Fruit fly (Drosophila melanogaster): ENCODE results near the gene Rpn12.

The Rpn12 gene

DNA sequence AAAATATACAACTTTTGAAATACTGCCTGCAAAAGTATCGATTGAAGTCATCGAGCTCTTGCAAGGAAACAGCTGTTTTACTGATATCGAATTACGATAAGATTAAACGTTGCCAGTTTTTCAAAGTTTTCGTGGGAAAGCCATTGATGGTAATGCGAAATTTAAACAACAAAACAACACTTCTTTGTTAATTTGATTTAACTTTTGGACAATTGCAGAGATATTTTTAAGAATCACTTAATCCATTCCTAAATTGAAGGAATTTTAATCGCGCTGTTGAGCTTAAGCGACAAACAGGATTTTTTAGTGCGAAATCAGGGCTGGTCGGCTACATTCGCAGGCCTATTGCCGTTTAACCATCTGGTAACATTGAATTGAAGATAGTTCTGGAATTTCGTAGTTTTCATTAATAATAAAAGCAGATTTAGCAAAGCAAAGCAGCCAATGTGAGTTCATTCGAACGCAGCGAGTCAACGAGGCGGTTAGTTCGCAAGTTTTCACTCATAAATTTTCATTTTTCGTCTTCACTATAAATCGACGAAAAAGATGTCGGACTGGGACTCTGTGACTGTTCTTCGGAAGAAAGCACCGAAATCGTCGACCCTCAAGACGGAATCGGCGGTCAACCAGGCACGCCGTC, 8.4 kb upstream of the Rpn12 start, which contains the start of gene mbf1:
TSS of gene mbf1 (plus strand) at position 130 of the 640 bp plus-strand sequence.
- TF ChIP-seq CTCF (optimal IDR thresholded peaks at IDR 0.05) (peak in 1 of 2 experiments; percentile 7), CG8478 (optimal IDR thresholded peaks at IDR 0.05) (no peak)

DNA sequence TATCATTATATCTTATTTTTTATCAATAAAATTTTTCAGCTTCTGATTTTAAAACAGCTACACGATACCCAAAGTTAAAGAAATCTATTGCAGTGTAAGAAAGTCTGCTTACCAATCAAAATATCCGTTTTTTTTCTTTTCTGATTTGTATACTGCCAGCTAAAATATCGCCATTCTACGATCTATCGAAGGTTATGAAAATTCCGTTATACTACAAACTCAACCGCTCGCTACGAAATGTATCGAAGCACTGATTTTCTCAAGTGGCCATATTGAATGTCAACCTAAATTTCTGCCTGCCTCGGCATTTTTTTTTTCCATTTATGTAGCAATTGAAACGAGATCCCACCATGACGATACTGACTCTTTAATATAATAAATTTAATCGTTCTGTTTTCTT, 2.8 kb upstream of the Rpn12 start, which contains the start of gene nxf2:
TSS of gene nxf2 (minus strand) at position 258 of the 400 bp plus-strand sequence.
- TF ChIP-seq CG8478 (optimal IDR thresholded peaks at IDR 0.05): no peak
- no peak for TF ChIP-seq CTCF (optimal IDR thresholded peaks at IDR 0.05)

DNA sequence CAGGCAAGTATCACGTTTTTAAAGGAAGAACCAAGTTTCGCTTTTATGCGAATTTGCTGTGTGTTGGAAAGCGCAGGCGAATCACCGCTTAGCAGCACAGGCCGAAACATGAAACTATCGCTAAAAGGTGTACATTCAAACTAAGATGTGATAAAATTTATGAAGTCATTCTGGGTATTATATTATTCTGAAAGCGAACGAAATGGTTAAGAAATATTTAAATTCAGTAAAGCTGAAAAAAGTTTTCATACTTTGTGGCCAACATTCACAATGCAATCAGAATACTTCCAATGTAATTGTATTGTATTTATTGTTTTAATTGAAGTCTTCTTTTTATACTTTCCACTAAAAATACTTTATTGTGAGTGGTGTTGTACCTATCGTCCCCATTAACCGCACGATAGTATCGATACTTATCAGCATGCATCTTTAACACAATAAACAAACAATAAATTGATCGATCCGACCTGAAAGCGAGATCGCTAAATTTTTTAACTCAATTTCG, 1.6 kb upstream of the Rpn12 start, which contains the start of gene Smn:
TSS of gene Smn (minus strand) at position 347 of the 505 bp plus-strand sequence.
- TF ChIP-seq CTCF (optimal IDR thresholded peaks at IDR 0.05) (no peak), CG8478 (optimal IDR thresholded peaks at IDR 0.05) (no peak)

DNA sequence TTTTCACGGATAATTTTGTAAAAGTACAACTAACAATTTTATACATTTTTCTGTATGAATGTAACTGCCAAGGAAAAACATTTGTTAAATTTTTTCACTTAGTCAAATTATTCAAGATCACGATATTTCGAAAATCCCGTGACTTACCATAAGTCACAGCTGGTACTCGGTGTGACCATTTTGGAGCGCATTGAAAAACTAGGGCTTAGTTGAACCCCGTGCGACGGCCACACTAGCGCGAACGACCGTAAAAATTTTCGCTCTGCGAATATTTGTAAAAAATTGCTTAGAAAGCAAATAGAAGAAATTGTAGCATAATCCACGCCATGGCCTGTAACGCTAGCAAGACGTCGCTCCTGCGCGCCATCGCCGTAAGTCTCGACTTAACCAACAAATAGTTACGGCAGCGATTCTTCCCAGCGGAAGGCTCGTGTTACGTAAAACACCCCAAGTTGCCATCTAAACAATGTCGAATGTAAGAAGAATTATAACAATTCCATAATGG, 1.3 kb downstream of the Rpn12 start, which contains the start of gene UQCR-C2:
TSS of gene UQCR-C2 (plus strand) at position 51 of the 505 bp plus-strand sequence.
- TF ChIP-seq CTCF (optimal IDR thresholded peaks at IDR 0.05): peak in 1 of 2 experiments; percentile 44
- no peak for TF ChIP-seq CG8478 (optimal IDR thresholded peaks at IDR 0.05)

DNA sequence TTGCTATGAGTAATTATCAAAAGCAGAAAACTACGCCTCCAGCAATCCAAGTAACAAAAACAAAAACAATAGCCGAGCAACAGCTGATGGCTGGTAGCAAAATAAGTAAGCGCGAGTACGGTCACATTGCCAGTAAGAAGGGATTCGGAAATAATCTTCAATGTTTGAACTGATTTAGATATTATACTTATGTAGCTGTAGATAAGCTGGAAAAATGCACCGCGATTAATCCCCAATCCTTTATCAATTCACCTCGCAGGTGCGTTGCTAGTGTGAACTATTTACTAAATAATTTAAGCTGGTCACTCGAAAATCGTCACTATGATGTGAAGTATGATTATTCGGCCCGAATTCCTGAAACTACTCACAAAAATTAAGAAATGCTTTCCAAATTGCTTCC, 4.2 kb downstream of the Rpn12 start, which contains the start of the genes Syx8 and CG32163:
TSS of gene Syx8 (minus strand) at position 69 of the 400 bp plus-strand sequence.
TSS of gene CG32163 (plus strand) at position 169 of the 400 bp plus-strand sequence.
- TF ChIP-seq CG8478 (optimal IDR thresholded peaks at IDR 0.05): no peak
- TF ChIP-seq CTCF (optimal IDR thresholded peaks at IDR 0.05): no peak

DNA sequence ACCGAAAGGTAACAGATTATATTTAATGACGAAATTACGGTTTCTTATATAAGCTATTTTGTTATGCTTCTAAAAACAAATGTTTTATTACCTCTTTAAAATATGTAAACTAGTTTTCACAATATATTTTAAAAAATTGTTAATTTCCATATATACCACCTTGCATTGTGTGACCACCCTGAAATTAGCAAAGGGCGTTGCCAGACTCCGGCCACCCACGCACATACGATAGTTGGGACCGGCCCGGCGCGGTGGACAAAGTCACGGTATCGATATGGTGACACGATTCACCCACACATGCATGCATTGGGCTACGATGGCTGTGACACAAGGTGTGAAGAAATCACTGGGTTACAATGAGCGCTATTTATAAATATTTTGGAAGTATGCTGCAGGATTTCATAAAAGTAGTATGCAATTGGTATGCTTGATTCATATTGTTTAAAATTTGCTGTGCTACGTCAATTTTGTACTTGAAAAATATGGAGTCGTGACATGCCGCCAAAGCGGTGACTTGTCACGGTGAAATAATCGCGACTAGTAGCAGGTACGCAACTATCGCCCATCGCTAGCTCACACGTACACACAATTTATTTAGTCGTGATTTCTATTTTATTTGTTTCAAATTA, 5.3 kb downstream of the Rpn12 start:
- peak in 1 of 2 experiments; percentile 31 for TF ChIP-seq CTCF (optimal IDR thresholded peaks at IDR 0.05)
- TF ChIP-seq CG8478 (optimal IDR thresholded peaks at IDR 0.05): no peak

DNA sequence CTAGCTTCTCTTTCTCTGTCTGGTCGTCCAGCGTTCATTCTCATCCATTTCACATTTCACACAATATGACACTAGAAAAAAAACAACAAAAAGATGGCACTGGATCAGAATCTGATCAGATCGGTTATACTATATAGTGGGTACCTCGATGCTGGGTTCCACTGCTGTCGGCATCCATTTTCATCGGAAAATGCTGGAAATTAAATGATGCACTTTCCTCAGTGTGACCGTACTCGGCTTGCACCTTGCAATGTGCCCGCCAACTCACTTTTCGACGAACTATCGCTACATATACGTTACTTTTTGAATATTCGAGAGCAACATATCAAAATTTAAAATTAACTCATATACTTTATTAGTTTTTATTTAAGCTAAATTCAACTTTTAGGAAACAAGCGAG, 8.0 kb downstream of the Rpn12 start, which contains the start of gene tra:
TSS of gene tra (minus strand) at position 191 of the 400 bp plus-strand sequence.
- TF ChIP-seq CG8478 (optimal IDR thresholded peaks at IDR 0.05) (no peak), CTCF (optimal IDR thresholded peaks at IDR 0.05) (no peak)

DNA sequence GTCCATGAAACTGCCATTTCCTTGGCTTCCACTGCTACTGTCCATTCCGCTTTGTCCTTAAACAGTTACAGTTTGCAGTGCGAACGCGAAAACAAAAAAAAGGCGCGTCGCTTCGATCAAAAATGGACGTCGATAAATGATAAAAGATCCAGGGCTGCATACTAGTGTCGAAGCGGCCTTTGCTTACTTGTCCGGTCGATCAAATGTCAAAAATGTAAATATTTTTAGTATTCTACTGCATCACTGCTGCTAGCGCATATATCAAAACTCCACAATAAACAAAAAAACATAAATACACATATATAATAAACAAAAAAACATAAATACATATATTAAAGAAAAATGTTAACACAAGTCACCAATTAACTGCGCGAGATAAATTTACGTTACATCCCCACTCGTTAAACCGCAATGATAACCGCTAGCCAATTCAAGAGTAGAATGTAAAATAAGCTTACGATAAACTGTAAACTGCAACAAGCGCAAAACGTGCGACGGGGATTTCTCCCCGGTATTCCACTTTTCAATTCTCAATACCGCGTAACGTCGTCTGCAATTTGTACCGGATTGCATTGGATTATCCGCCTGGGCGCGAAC, 12.2 kb downstream of the Rpn12 start, which contains the start of the genes spd-2 and Apl:
TSS of gene spd-2 (minus strand) at position 93 of the 597 bp plus-strand sequence.
TSS of gene Apl (plus strand) at position 260 of the 597 bp plus-strand sequence.
- TF ChIP-seq CG8478 (optimal IDR thresholded peaks at IDR 0.05) (no peak), CTCF (optimal IDR thresholded peaks at IDR 0.05) (no peak)

DNA sequence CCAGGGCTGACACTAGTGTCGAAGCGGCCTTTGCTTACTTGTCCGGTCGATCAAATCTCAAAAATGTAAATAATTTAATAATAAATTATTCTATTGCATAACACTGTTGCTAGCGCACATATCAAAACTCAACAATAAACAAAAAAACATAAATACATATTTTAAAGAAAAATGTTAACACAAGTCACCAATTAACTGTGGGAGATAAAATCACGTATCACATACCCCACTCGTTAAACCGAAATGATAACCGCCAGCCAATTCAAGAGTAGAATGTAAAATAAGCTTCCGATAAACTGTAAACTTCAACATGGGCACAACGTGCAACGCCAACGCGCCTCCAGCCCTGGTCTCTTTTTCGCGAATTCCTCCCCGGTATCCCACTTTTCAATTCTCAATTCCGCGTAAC, 19.9 kb downstream of the Rpn12 start, which contains the start of gene Arts:
TSS of gene Arts (plus strand) at position 116 of the 409 bp plus-strand sequence.
- TF ChIP-seq CTCF (optimal IDR thresholded peaks at IDR 0.05) (no peak), CG8478 (optimal IDR thresholded peaks at IDR 0.05) (no peak)

DNA sequence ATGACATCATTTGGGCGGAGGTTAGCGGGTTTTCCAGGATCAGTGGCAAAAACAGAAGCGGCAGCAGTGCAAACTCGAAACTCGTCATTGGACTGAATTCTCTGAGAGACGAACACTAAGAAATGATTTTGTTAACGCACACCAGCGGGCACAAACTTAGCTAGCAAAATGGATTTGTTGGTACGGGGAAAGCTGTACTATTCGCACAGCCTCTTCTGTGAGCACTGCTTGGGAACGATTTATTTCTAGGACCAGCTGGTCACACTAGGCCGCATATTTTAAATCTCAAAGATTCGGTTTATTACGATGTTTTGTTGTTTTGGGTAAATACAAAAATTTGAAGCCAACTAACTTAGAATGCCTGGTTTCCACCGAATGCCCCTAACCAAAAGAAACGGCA, 26.3 kb downstream of the Rpn12 start, which contains the start of gene CG4098:
TSS of gene CG4098 (minus strand) at position 228 of the 400 bp plus-strand sequence.
- TF ChIP-seq CTCF (optimal IDR thresholded peaks at IDR 0.05) (no peak), CG8478 (optimal IDR thresholded peaks at IDR 0.05) (no peak)

DNA sequence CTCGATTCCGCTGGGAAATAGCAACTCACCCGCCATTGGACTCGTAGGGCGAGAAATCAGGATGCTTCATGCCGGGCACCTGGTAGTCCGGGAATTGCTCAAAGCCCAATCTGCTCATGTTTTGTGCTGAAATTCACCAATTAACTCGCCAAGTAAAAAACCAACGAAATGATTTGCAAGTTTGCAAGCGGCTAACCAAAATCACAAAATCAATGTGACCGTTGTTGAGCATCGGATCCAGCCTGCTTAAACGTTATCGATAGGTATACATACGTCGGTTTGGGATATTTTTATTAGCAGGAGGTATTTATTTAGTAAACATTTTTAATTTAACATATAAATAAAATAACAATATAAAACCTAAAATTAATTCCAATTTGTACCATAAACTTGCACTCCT, 27.4 kb downstream of the Rpn12 start, which contains the start of gene Prosbeta6:
TSS of gene Prosbeta6 (minus strand) at position 218 of the 400 bp plus-strand sequence.
- TF ChIP-seq CTCF (optimal IDR thresholded peaks at IDR 0.05): peak in 1 of 2 experiments; percentile 5
- TF ChIP-seq CG8478 (optimal IDR thresholded peaks at IDR 0.05): no peak

DNA sequence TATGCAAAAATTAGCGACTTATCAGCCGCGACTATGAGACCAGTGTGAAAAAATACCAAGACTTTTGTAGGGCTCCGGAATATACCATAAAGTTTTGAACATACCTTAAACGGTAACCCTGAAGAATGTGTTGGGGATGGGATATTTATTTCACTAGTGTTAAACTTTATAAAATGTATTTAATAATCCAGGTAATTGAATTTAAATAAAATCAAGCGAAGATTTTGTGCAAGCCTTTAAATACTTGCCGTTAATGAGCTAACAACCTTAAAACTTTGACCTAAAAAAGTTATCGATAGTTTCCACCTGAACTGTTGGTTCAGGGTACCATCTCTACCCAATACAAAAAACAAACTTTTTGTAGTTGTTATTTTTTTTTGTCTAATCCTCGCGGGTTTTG, 29.3 kb downstream of the Rpn12 start, which contains the start of gene CG4101:
TSS of gene CG4101 (plus strand) at position 335 of the 400 bp plus-strand sequence.
- TF ChIP-seq CG8478 (optimal IDR thresholded peaks at IDR 0.05) (no peak), CTCF (optimal IDR thresholded peaks at IDR 0.05) (no peak)

DNA sequence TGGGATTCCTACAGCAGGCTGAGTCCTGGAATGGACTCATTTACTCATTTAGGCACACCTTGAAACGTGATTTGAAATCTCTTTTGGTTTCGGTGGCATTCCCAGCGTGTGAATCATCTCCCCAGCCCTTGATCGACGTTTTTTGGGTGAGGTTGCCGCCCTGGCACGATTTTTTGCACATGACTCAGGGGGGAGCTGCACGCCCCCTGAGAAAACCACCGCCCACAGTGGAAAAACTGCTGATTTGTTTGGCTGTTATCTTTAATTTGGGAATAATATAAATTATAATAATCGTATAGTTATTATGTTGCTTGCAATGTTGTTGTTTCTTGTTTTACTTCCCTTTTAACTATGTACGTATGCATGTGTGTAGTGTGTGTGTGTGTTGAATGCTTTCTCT, 30.1 kb downstream of the Rpn12 start:
- TF ChIP-seq CG8478 (optimal IDR thresholded peaks at IDR 0.05) (no peak), CTCF (optimal IDR thresholded peaks at IDR 0.05) (no peak)

DNA sequence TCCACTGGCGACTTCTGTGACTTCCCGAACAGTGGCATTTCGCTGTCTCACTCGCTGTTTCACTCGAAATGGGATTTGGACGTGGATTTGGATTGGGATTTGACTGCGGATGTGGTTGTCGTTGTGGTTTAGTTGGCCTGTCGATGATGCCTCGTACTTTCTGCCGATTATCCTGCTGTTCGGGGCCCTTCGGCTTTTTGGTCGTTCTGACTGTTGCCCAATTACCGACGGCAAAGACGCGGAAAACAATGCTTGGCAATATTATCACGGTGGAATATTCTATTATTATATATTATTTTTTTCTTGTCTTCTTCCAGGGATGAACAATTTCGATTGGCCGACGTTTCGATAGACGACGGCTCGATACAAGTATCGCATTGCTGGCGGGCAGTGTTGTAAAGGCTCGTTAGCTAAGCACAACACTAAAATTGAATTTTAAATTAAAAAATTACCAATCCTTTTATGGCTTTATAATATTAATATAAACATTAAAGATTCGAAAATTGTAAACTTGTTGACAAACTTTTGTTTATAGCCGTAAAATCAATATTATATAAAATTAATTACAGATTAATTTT, 32.4 kb downstream of the Rpn12 start, which contains the start of gene Mo25:
TSS of gene Mo25 (minus strand) at position 341 of the 578 bp plus-strand sequence.
- TF ChIP-seq CTCF (optimal IDR thresholded peaks at IDR 0.05) (no peak), CG8478 (optimal IDR thresholded peaks at IDR 0.05) (no peak)
